Worm (Caenorhabditis elegans) whole organism, midembryonic: ENCODE results near the gene srg-30.

ENCODE experiments used
- T22C8.4 ChIP-seq: fragments of 200-800 bp; sonication (Bioruptor generic); IDR thresholded peaks from 2 replicates; pipeline ENCODE4 v1.3.6; 2022; ENCODE audit warnings: missing genetic modification characterization, missing compliant biosample characterization
- cog-1 ChIP-seq: sonication (generic microtip); optimal IDR thresholded peaks from 2 replicates; lab custom pipeline; 2016; ENCODE audit warnings: missing genetic modification characterization, missing compliant biosample characterization
- flt-1 ChIP-seq: fragments of 200-800 bp; sonication (Bioruptor generic); IDR thresholded peaks from 2 replicates; pipeline ENCODE4 v1.3.6; 2022; ENCODE audit warnings: missing genetic modification characterization, missing compliant biosample characterization
- med-1 ChIP-seq: sonication (generic microtip); optimal IDR thresholded peaks from 2 replicates; lab custom pipeline; 2017; ENCODE audit warnings: missing genetic modification characterization, mild to moderate bottlenecking, missing compliant biosample characterization, antibody characterized with exemption, missing genetic modification reagents; ENCODE audit not compliant: insufficient read depth
- ref-1 ChIP-seq: fragments of 200-800 bp; sonication (Bioruptor generic); conservative IDR thresholded peaks from 2 replicates; pipeline ENCODE4 v1.3.6; 2022; ENCODE audit warnings: missing genetic modification reagents, missing genetic modification characterization, missing compliant biosample characterization
- tab-1 ChIP-seq: fragments of 200-800 bp; sonication (Bioruptor generic); IDR thresholded peaks from 2 replicates; pipeline ENCODE4 v1.3.6; 2022; ENCODE audit warnings: missing genetic modification characterization, missing compliant biosample characterization
- ztf-23 ChIP-seq: fragments of 200-800 bp; sonication (Bioruptor generic); IDR thresholded peaks from 2 replicates; pipeline ENCODE4 v1.3.6; 2022; ENCODE audit warnings: missing genetic modification reagents, missing genetic modification characterization, missing compliant biosample characterization
- ztf-29 ChIP-seq: fragments of 200-800 bp; sonication (Bioruptor generic); IDR thresholded peaks from 2 replicates; pipeline ENCODE4 v1.3.6; 2022; ENCODE audit warnings: missing genetic modification reagents, missing genetic modification characterization, missing compliant biosample characterization

- no peak for TF ChIP-seq cog-1 (tag; lab: Kevin White, UChicago)
- no peak for TF ChIP-seq T22C8.4 (GFP tag; lab: Robert Waterston, UW)
- TF ChIP-seq flt-1, result no peak
- TF ChIP-seq ztf-23 (GFP tag; lab: Robert Waterston, UW), result no peak
- no peak for TF ChIP-seq ref-1 (GFP tag; lab: Robert Waterston, UW)
- no peak for TF ChIP-seq ztf-29 (GFP tag; lab: Robert Waterston, UW)
- TF ChIP-seq med-1, result no peak
- no peak for TF ChIP-seq tab-1 (GFP tag; lab: Robert Waterston, UW)
Measured at ce11 chrV:6736108-6736507, 18.0 kb upstream of the srg-30 start.
